Worm (Caenorhabditis elegans) whole organism, young adult: ENCODE results near the gene Y37E11AL.9.

Experiments used
- K11D2.4 ChIP-seq: fragments of 200-800 bp; sonication (Bioruptor generic); IDR thresholded peaks from 2 replicates; pipeline ENCODE4 v1.3.6; 2022; ENCODE audit warnings: missing genetic modification reagents, missing genetic modification characterization, missing compliant biosample characterization
- T26A5.8 ChIP-seq: sonication (generic microtip); optimal IDR thresholded peaks from 2 replicates; lab custom pipeline; 2016; ENCODE audit warnings: missing genetic modification characterization, missing compliant biosample characterization
- ceh-79 ChIP-seq: sonication (generic microtip); optimal IDR thresholded peaks from 2 replicates; lab custom pipeline; 2017; ENCODE audit warnings: mild to moderate bottlenecking, missing genetic modification characterization, missing compliant biosample characterization
- gei-17 ChIP-seq: fragments of 200-800 bp; sonication (Bioruptor generic); optimal IDR thresholded peaks from 2 replicates; lab custom pipeline; 2018; ENCODE audit warnings: mild to moderate bottlenecking, missing genetic modification characterization, missing compliant biosample characterization
- him-1 ChIP-seq: sonication (generic microtip); optimal IDR thresholded peaks from 2 replicates; lab custom pipeline; 2016; ENCODE audit warnings: missing genotype, missing genetic modification reagents, missing genetic modification characterization, missing compliant biosample characterization
- hmg-20 ChIP-seq: fragments of 200-800 bp; sonication (Bioruptor generic); IDR thresholded peaks from 2 replicates; pipeline ENCODE4 v1.3.6; 2022; ENCODE audit warnings: missing genetic modification reagents, missing genetic modification characterization, missing compliant biosample characterization
- lin-26 ChIP-seq: fragments of 200-800 bp; sonication (Bioruptor generic); IDR thresholded peaks from 2 replicates; pipeline ENCODE4 v1.3.6; 2022; ENCODE audit warnings: missing genetic modification reagents, missing genetic modification characterization, missing compliant biosample characterization

DNA sequence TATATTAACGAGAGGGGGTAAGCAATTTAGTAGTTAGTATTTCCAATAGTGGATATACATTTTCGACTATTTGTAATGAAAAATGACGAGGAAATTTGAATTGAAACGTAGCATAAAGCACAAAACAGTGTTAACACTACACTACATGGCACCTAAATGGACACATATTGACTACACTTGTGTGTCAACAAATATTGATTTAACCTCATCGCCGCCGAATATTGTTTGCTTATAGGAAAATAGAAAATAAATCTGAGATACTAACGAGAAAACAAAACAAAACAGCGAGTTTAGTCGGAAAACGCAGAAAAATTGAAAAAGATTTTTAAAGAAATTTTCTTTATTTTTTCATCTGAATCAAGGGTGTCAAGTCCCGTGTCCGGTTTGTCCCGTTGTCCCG, 20.2 kb upstream of the Y37E11AL.9 start:
- no peak for TF ChIP-seq T26A5.8 (tag; lab: Kevin White, UChicago)
- TF ChIP-seq ceh-79: no peak
- no peak for TF ChIP-seq lin-26 (GFP tag; lab: Robert Waterston, UW)
- no peak for TF ChIP-seq him-1 (tag; lab: Kevin White, UChicago)
- no peak for TF ChIP-seq hmg-20 (GFP tag; lab: Robert Waterston, UW)
- TF ChIP-seq gei-17 (GFP tag; lab: Kevin White, UChicago): no peak
- no peak for TF ChIP-seq K11D2.4 (GFP tag; lab: Robert Waterston, UW)
